Worm (Caenorhabditis elegans): Measurements from ENCODE around the gene Y82E9BR.3.

DNA sequence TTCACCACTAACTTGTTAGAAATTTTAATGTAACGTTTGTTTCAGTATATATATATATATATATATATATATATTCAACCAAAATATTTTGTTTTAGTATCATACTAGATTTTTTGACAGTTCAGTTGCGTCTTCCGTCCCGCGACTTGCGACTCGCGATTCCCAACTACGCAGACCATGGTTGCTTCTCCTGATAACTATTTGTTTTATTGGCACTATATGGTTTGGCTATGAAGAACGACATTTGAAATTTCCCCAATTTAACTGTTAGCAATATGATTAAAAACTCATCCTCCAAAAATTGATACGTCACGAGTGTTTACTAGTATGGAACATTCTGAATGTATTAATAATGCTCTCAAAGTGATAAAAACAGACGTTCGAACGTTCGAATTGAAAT lies 34.3 kb upstream of the Y82E9BR.3 start:
- TF ChIP-seq him-1 (tag; optimal IDR thresholded peaks at IDR 0.05) (no peak), dao-5 (tag; optimal IDR thresholded peaks at IDR 0.05) (no peak), W03F9.2 (tag; optimal IDR thresholded peaks at IDR 0.05) (no peak)

Data from whole organism, L4/young adult.